Worm (Caenorhabditis elegans): Measurements from ENCODE around the gene srj-15.

ce11 chrV:1927015-1927414 lies 37.7 kb downstream of the srj-15 start, which contains the start of gene T06A1.5:
- TF ChIP-seq W03F9.2 (tag; optimal IDR thresholded peaks at IDR 0.05) (no peak), dao-5 (tag; optimal IDR thresholded peaks at IDR 0.05) (no peak)

Measured in whole organism, L4/young adult.